Worm (Caenorhabditis elegans) whole organism, young adult: ENCODE results near the gene fbxa-78.

Source experiments
- C17E4.6 ChIP-seq: fragments of 200-800 bp; sonication (Bioruptor generic); IDR thresholded peaks from 2 replicates; pipeline ENCODE4 v1.3.6; 2022; ENCODE audit warnings: missing genetic modification reagents, missing genetic modification characterization, missing compliant biosample characterization
- F10E7.11 ChIP-seq: sonication (generic microtip); optimal IDR thresholded peaks from 2 replicates; lab custom pipeline; 2017; ENCODE audit warnings: mild to moderate bottlenecking, missing genetic modification characterization, moderate library complexity, missing compliant biosample characterization
- F23B12.7 ChIP-seq: sonication (generic microtip); optimal IDR thresholded peaks from 2 replicates; lab custom pipeline; 2017; ENCODE audit warnings: missing genetic modification characterization, mild to moderate bottlenecking, missing compliant biosample characterization, antibody characterized with exemption, moderate library complexity; ENCODE audit not compliant: insufficient read depth
- K12H6.12 ChIP-seq: fragments of 200-800 bp; sonication (Bioruptor generic); optimal IDR thresholded peaks from 2 replicates; lab custom pipeline; 2018; ENCODE audit warnings: mild to moderate bottlenecking, missing genetic modification characterization, missing compliant biosample characterization
- akir-1 ChIP-seq: fragments of 200-800 bp; sonication (Bioruptor generic); optimal IDR thresholded peaks from 2 replicates; lab custom pipeline; 2018; ENCODE audit warnings: mild to moderate bottlenecking, missing genetic modification characterization, moderate library complexity, missing compliant biosample characterization
- ama-1 ChIP-seq, 3 experiments: fragments of 150-350 bp in 1 of 3; sonication (generic microtip) in 2 of 3; optimal IDR thresholded peaks; 2 replicates each; lab custom pipeline; 2014 to 2018; ENCODE audit warnings: missing biosample characterization in 2 of 3, missing genetic modification characterization in 2 of 3, missing genetic modification reagents in 2 of 3
- attf-5 ChIP-seq: fragments of 200-800 bp; sonication (Bioruptor generic); optimal IDR thresholded peaks from 2 replicates; lab custom pipeline; 2018; ENCODE audit warnings: mild to moderate bottlenecking, missing genetic modification characterization, missing compliant biosample characterization
- ccch-3 ChIP-seq: fragments of 200-800 bp; sonication (Bioruptor generic); optimal IDR thresholded peaks from 2 replicates; lab custom pipeline; 2018; ENCODE audit warnings: mild to moderate bottlenecking, missing genetic modification characterization, missing compliant biosample characterization
- cebp-1 ChIP-seq, 2 experiments: fragments of 200-800 bp in 1 of 2; sonication (Bioruptor generic) in 1 of 2; sonication (generic microtip) in 1 of 2; IDR thresholded peaks in 1 of 2; optimal IDR thresholded peaks in 1 of 2; 2 replicates each; pipeline versions ENCODE4 v1.3.6 to Lab custom; 2017 to 2022; ENCODE audit warnings: missing compliant biosample characterization in 2 of 2, missing genetic modification characterization in 2 of 2, mild to moderate bottlenecking in 1 of 2, missing genetic modification reagents in 1 of 2, moderate library complexity in 1 of 2
- ceh-100 ChIP-seq: fragments of 200-800 bp; sonication (Bioruptor generic); IDR thresholded peaks from 2 replicates; pipeline ENCODE4 v1.3.6; 2022; ENCODE audit warnings: missing genetic modification reagents, missing genetic modification characterization, missing compliant biosample characterization
- die-1 ChIP-seq: sonication (generic microtip); optimal IDR thresholded peaks from 2 replicates; lab custom pipeline; 2016; ENCODE audit warnings: missing genotype, mild to moderate bottlenecking, missing genetic modification characterization, missing compliant biosample characterization
- dpff-1 ChIP-seq: sonication (generic microtip); optimal IDR thresholded peaks from 2 replicates; lab custom pipeline; 2017; ENCODE audit warnings: mild to moderate bottlenecking, missing genetic modification characterization, missing compliant biosample characterization
- egl-44 ChIP-seq: fragments of 200-800 bp; sonication (Bioruptor generic); IDR thresholded peaks from 2 replicates; pipeline ENCODE4 v1.3.6; 2022; ENCODE audit warnings: missing genetic modification reagents, missing genetic modification characterization, missing compliant biosample characterization
- ets-4 ChIP-seq: fragments of 200-800 bp; sonication (Bioruptor generic); optimal IDR thresholded peaks from 2 replicates; lab custom pipeline; 2018; ENCODE audit warnings: mild to moderate bottlenecking, missing genetic modification characterization, missing compliant biosample characterization
- fkh-3 ChIP-seq: sonication (generic microtip); optimal IDR thresholded peaks from 2 replicates; lab custom pipeline; 2016; ENCODE audit warnings: mild to moderate bottlenecking, missing genetic modification characterization, missing compliant biosample characterization
- hmg-1.2 ChIP-seq: fragments of 200-800 bp; sonication (Bioruptor generic); IDR thresholded peaks from 2 replicates; pipeline ENCODE4 v1.3.6; 2022; ENCODE audit warnings: missing genetic modification reagents, missing genetic modification characterization, missing compliant biosample characterization
- hsf-1 ChIP-seq: fragments of 200-800 bp; sonication (Bioruptor generic); IDR thresholded peaks from 2 replicates; pipeline ENCODE4 v1.3.6; 2022; ENCODE audit warnings: missing genetic modification reagents, missing genetic modification characterization, missing compliant biosample characterization
- let-607 ChIP-seq, 2 experiments: fragments of 200-800 bp in 1 of 2; sonication (Bioruptor generic) in 1 of 2; sonication (generic microtip) in 1 of 2; optimal IDR thresholded peaks; 2 replicates each; lab custom pipeline; 2016 to 2018; ENCODE audit warnings: mild to moderate bottlenecking in 2 of 2, missing compliant biosample characterization in 2 of 2, missing genetic modification characterization in 2 of 2, moderate library complexity in 2 of 2, missing genotype in 1 of 2
- lin-35 ChIP-seq, 3 experiments: fragments of 150-350 bp in 2 of 3; sonication (generic microtip) in 1 of 3; optimal IDR thresholded peaks; 2 replicates each; lab custom pipeline; 2014 to 2018; ENCODE audit warnings: missing biosample characterization in 3 of 3, missing genetic modification characterization in 3 of 3, missing genetic modification reagents in 3 of 3
- lin-40 ChIP-seq: sonication (generic microtip); optimal IDR thresholded peaks from 2 replicates; lab custom pipeline; 2016; ENCODE audit warnings: missing genetic modification characterization, mild to moderate bottlenecking, missing compliant biosample characterization, missing genotype, missing genetic modification reagents
- lin-54 ChIP-seq: fragments of 200-800 bp; sonication (Bioruptor generic); optimal IDR thresholded peaks from 2 replicates; lab custom pipeline; 2018; ENCODE audit warnings: mild to moderate bottlenecking, missing genetic modification characterization, missing compliant biosample characterization
- lir-1 ChIP-seq: fragments of 200-800 bp; sonication (Bioruptor generic); conservative IDR thresholded peaks from 2 replicates; pipeline ENCODE4 v1.3.6; 2022; ENCODE audit warnings: missing genetic modification reagents, missing genetic modification characterization, missing compliant biosample characterization
- mcd-1 ChIP-seq: fragments of 200-800 bp; sonication (Bioruptor generic); IDR thresholded peaks from 2 replicates; pipeline ENCODE4 v1.3.6; 2022; ENCODE audit warnings: missing genetic modification reagents, missing genetic modification characterization, missing compliant biosample characterization
- mel-28 ChIP-seq: sonication (generic microtip); optimal IDR thresholded peaks from 2 replicates; lab custom pipeline; 2016; ENCODE audit warnings: borderline replicate concordance, mild to moderate bottlenecking, missing genetic modification characterization, missing compliant biosample characterization
- nfyb-1 ChIP-seq: fragments of 200-800 bp; sonication (Bioruptor generic); IDR thresholded peaks from 2 replicates; pipeline ENCODE4 v1.3.6; 2022; ENCODE audit warnings: missing genetic modification reagents, missing genetic modification characterization, missing compliant biosample characterization
- nhr-120 ChIP-seq: fragments of 200-800 bp; sonication (Bioruptor generic); IDR thresholded peaks from 2 replicates; pipeline ENCODE4 v1.3.6; 2022; ENCODE audit warnings: missing genetic modification characterization, missing compliant biosample characterization
- nhr-179 ChIP-seq: sonication (generic microtip); optimal IDR thresholded peaks from 2 replicates; lab custom pipeline; 2016; ENCODE audit warnings: mild to moderate bottlenecking, missing genetic modification characterization, missing compliant biosample characterization
- nhr-80 ChIP-seq: sonication (generic microtip); optimal IDR thresholded peaks from 2 replicates; lab custom pipeline; 2016; ENCODE audit warnings: missing genetic modification characterization, missing compliant biosample characterization
- nhr-90 ChIP-seq: sonication (generic microtip); optimal IDR thresholded peaks from 2 replicates; lab custom pipeline; 2016; ENCODE audit warnings: missing genotype, mild to moderate bottlenecking, missing genetic modification characterization, missing compliant biosample characterization
- pha-4 ChIP-seq: fragments of 150-350 bp; sonication (generic microtip); optimal IDR thresholded peaks from 2 replicates; lab custom pipeline; 2014; ENCODE audit warnings: missing biosample characterization, missing genetic modification reagents, missing genetic modification characterization
- rec-8 ChIP-seq, 2 experiments: sonication (generic microtip); optimal IDR thresholded peaks; 2 replicates each; lab custom pipeline; 2016; ENCODE audit warnings: mild to moderate bottlenecking in 2 of 2, missing genetic modification characterization in 2 of 2, missing genetic modification reagents in 2 of 2, missing genotype in 2 of 2, missing biosample characterization in 1 of 2, missing compliant biosample characterization in 1 of 2, moderate library complexity in 1 of 2
- rpc-1 ChIP-seq, 2 experiments: fragments of 150-350 bp in 1 of 2; sonication (generic microtip) in 1 of 2; optimal IDR thresholded peaks; 2 replicates each; lab custom pipeline; 2014 to 2018; ENCODE audit warnings: missing biosample characterization in 1 of 2, missing genetic modification characterization in 1 of 2, missing genetic modification reagents in 1 of 2, missing genotype in 1 of 2
- snpc-3.4 ChIP-seq: sonication (generic microtip); optimal IDR thresholded peaks from 2 replicates; lab custom pipeline; 2017; ENCODE audit warnings: missing genetic modification characterization, mild to moderate bottlenecking, missing compliant biosample characterization, antibody characterized with exemption, moderate library complexity, missing genotype, missing genetic modification reagents
- tbp1 ChIP-seq: fragments of 200-800 bp; sonication (Bioruptor generic); optimal IDR thresholded peaks from 2 replicates; lab custom pipeline; 2018; ENCODE audit warnings: mild to moderate bottlenecking, missing genetic modification characterization, missing compliant biosample characterization
- tlf-1 ChIP-seq: fragments of 200-800 bp; sonication (Bioruptor generic); optimal IDR thresholded peaks from 2 replicates; lab custom pipeline; 2018; ENCODE audit warnings: mild to moderate bottlenecking, missing genetic modification characterization, missing compliant biosample characterization
- unc-62 ChIP-seq: fragments of 150-350 bp; optimal IDR thresholded peaks from 2 replicates; lab custom pipeline; 2014; ENCODE audit warnings: missing biosample characterization, missing genetic modification reagents, missing genetic modification characterization
- zfh-2 ChIP-seq: fragments of 200-800 bp; sonication (Bioruptor generic); conservative IDR thresholded peaks from 2 replicates; pipeline ENCODE4 v1.3.6; 2022; ENCODE audit warnings: missing genetic modification reagents, missing genetic modification characterization, missing compliant biosample characterization
- ztf-22 ChIP-seq: fragments of 200-800 bp; sonication (Bioruptor generic); optimal IDR thresholded peaks from 2 replicates; lab custom pipeline; 2018; ENCODE audit warnings: mild to moderate bottlenecking, missing genetic modification characterization, moderate library complexity, missing compliant biosample characterization

Gene fbxa-78

DNA sequence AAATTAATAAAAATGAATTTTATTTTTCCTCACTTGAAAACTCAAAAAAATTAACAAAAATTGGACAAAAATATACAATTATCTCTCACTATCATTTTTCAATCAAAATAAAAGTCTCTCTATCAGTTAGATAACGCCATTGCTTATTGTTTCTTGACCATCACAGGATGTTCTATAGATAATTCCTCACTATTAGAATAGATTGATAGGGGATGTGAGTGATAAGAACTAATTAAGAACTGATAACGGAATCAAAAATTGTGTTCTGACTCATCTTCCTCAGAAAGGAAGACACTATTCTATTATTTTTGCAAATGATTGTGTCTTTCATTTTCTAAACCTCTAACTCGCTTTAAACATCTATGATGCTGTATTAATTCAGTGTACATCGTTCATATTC, 30.9 kb upstream of the fbxa-78 start:
- TF ChIP-seq nhr-120 (no peak), akir-1 (GFP tag; lab: Kevin White, UChicago) (no peak), lin-54 (GFP tag; lab: Kevin White, UChicago) (no peak), F23B12.7 (tag; lab: Kevin White, UChicago) (no peak), snpc-3.4 (tag; lab: Kevin White, UChicago) (no peak)

DNA sequence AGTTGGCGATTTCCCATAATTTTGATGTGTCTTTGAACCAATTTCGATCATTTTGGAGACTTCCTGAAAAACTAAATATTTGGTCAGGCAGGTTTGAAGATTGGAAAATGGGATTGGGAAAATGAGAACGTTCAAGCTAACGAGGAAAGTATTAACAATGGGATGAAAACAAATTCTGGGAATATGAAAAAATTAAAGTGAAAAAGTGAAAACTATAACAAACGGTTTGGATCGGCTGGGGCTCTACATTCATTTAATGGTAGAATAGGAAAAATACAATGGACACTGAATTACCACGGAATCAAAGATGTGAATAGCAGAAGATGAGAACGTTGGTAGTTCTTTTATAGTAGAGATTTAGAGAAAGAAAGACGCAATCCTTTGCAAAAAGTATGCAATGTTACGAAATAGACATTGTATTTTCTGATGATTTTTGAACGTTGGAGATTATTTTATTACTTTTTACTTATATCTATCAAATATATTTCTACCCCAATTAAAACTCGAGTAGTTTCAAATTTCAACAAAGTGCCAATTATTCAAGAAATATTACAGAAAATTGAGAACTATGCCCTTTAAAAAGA, 30.3 kb upstream of the fbxa-78 start, which contains the start of gene fbxa-50:
TSS of gene fbxa-50 (minus strand) at position 51 of the 584 bp plus-strand sequence.
- TF ChIP-seq cebp-1 (GFP tag; IDR thresholded peaks at IDR 0.05; lab: Robert Waterston, UW): 0 out of 2 replicates have a peak, but pooled peaks have one; percentile 18
- peak; percentile 80 for TF ChIP-seq cebp-1 (tag; optimal IDR thresholded peaks at IDR 0.05; lab: Kevin White, UChicago)
- TF ChIP-seq die-1: no peak
- no peak for TF ChIP-seq ama-1 (optimal IDR thresholded peaks at IDR 0.05; lab: Kevin White, UChicago)
- no peak for TF ChIP-seq ama-1 (GFP tag; optimal IDR thresholded peaks at IDR 0.05; lab: Kevin White, UChicago)

DNA sequence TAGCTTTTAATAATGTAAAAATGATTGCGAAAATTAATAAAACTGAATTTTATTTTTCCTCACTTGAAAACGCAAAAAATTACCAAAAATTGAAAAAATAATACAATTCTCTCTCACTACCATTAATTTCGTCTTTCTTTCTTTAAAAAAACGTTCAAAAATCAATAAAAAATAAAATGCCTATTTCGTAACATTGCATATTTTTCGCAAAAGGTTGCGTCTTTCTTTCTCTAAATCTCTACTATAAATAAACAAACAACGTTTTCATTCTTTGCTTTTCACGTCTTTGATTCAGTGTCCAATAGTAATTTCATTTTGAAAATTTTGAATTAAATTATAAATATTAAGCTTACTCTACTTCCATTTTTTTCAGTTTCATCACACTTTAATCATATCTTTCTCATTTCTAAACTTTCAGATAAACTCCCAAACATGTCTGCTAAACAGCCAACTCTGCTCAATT, 26.4 kb upstream of the fbxa-78 start, which contains the start of gene fbxa-37:
TSS of gene fbxa-37 (plus strand) at position 413 of the 463 bp plus-strand sequence.
- TF ChIP-seq attf-5 (peak; percentile 49), mcd-1 (GFP tag; lab: Robert Waterston, UW) (no peak), fkh-3 (tag; lab: Kevin White, UChicago) (no peak), hmg-1.2 (GFP tag; lab: Robert Waterston, UW) (peak; percentile 40; the same call in 1 of the 2 replicates), tbp1 (GFP tag; lab: Kevin White, UChicago) (no peak), cebp-1 (GFP tag; IDR thresholded peaks at IDR 0.05; lab: Robert Waterston, UW) (peak; percentile 94), cebp-1 (tag; optimal IDR thresholded peaks at IDR 0.05; lab: Kevin White, UChicago) (peak; percentile 96), zfh-2 (no peak), lin-35 (GFP tag; optimal IDR thresholded peaks at IDR 0.05; lab: Kevin White, UChicago) (no peak)

DNA sequence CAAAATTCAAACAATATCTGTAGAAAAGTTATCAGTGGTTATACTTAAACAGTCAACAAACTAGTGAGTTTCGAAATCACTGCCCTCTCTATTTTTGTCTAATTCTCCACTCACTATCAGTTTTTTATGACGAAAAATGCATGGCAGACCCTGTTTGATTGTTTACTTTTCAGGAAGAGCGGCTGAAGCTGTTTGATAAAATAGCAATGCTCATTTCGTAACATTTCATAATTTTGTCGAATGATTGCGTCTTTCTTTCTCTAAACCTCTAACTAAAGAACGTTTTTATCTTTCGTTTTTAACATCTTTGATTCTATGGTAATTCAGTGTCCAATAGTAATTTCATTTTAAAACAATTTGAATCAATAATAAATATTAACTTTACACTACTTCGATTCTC, 20.9 kb upstream of the fbxa-78 start:
- TF ChIP-seq lin-35 (GFP tag; optimal IDR thresholded peaks at IDR 0.05; lab: Kevin White, UChicago): no peak
- peak; percentile 3 for TF ChIP-seq tlf-1 (GFP tag; lab: Kevin White, UChicago)
- TF ChIP-seq ccch-3 (GFP tag; lab: Kevin White, UChicago): no peak
- no peak for TF ChIP-seq lir-1 (GFP tag; lab: Robert Waterston, UW)
- peak; percentile 69; the same call in 1 of the 2 replicates for TF ChIP-seq nfyb-1 (GFP tag; lab: Robert Waterston, UW)
- TF ChIP-seq mel-28 (tag; lab: Kevin White, UChicago): no peak
- no peak for TF ChIP-seq dpff-1
- TF ChIP-seq attf-5: peak; percentile 86
- TF ChIP-seq ets-4 (GFP tag; lab: Kevin White, UChicago): peak; percentile 86
- TF ChIP-seq let-607 (tag; optimal IDR thresholded peaks at IDR 0.05; lab: Kevin White, UChicago): peak in 1 of 2 experiments; percentile 29
- no peak for TF ChIP-seq rpc-1 (optimal IDR thresholded peaks at IDR 0.05; lab: Kevin White, UChicago)
- no peak for TF ChIP-seq rpc-1 (tag; optimal IDR thresholded peaks at IDR 0.05; lab: Kevin White, UChicago)
- TF ChIP-seq lin-40 (tag; lab: Kevin White, UChicago): peak; percentile 2
- TF ChIP-seq hsf-1 (GFP tag; lab: Robert Waterston, UW): no peak
- TF ChIP-seq unc-62: peak; percentile 69
- TF ChIP-seq F23B12.7 (tag; lab: Kevin White, UChicago): peak; percentile 17
- no peak for TF ChIP-seq K12H6.12 (tag; lab: Kevin White, UChicago)
- peak; percentile 89 for TF ChIP-seq pha-4 (tag; lab: Kevin White, UChicago)
- TF ChIP-seq nhr-179 (tag; lab: Kevin White, UChicago): no peak
- TF ChIP-seq tbp1 (GFP tag; lab: Kevin White, UChicago): peak; percentile 35
- TF ChIP-seq F10E7.11 (tag; lab: Kevin White, UChicago): no peak
- TF ChIP-seq rec-8 (tag; optimal IDR thresholded peaks at IDR 0.05; lab: Kevin White, UChicago): no peak
- peak; percentile 97 for TF ChIP-seq nhr-80 (tag; lab: Kevin White, UChicago)
- peak; percentile 97 for TF ChIP-seq cebp-1 (GFP tag; IDR thresholded peaks at IDR 0.05; lab: Robert Waterston, UW)
- peak; percentile 98 for TF ChIP-seq cebp-1 (tag; optimal IDR thresholded peaks at IDR 0.05; lab: Kevin White, UChicago)
- peak; percentile 46 for TF ChIP-seq nhr-90 (tag; lab: Kevin White, UChicago)
- no peak for TF ChIP-seq C17E4.6 (GFP tag; lab: Robert Waterston, UW)
- TF ChIP-seq ztf-22 (GFP tag; lab: Kevin White, UChicago): peak; percentile 64
- TF ChIP-seq snpc-3.4 (tag; lab: Kevin White, UChicago): no peak
- TF ChIP-seq egl-44 (GFP tag; lab: Robert Waterston, UW): peak; percentile 52; the same call in 1 of the 2 replicates
- no peak for TF ChIP-seq ceh-100
